Worm (Caenorhabditis elegans) whole organism, L4 larva: ENCODE results near the gene C49G7.7.

Experiments used
- ama-1 ChIP-seq: fragments of 150-350 bp; optimal IDR thresholded peaks from 2 replicates; lab custom pipeline; 2014; ENCODE audit warnings: inconsistent platforms, mixed read lengths
- lin-15B ChIP-seq: fragments of 150-350 bp; sonication (generic microtip); optimal IDR thresholded peaks from 3 replicates; lab custom pipeline; 2014; ENCODE audit warnings: missing biosample characterization, missing genetic modification characterization
- nhr-25 ChIP-seq: sonication (generic microtip); optimal IDR thresholded peaks from 2 replicates; lab custom pipeline; 2017; ENCODE audit warnings: missing genetic modification characterization, mild to moderate bottlenecking, missing compliant biosample characterization, antibody characterized with exemption, moderate library complexity, borderline replicate concordance; ENCODE audit not compliant: insufficient read depth
- nhr-76 ChIP-seq: fragments of 150-350 bp; optimal IDR thresholded peaks from 2 replicates; lab custom pipeline; 2014; ENCODE audit warnings: missing biosample characterization, missing genetic modification characterization
- pqm-1 ChIP-seq: sonication (generic microtip); optimal IDR thresholded peaks from 2 replicates; lab custom pipeline; 2017; ENCODE audit warnings: missing biosample characterization, missing genetic modification characterization

DNA sequence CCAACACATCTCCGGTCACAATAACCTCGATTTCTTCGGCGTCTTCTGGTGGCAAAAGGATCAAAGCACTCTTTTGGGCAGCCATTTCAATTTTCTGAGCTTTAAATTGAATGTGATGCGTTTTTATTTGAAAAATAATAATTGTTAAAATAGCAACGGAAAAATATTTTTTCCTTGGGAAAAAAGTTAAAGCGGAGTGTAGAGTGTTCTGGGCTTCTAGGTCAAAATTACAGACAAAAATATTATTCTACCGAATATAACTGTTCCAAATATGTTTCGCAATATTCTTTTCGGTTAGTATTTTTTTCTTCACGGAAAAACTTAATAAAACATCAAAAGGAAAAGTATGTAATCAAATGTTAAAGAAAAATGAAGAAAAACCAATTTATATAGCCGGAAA is 20.7 kb downstream of the C49G7.7 start, which contains the start of gene djr-1.2:
- TF ChIP-seq lin-15B (tag; lab: Kevin White, UChicago) (no peak), nhr-76 (tag; lab: Kevin White, UChicago) (no peak), nhr-25 (tag; lab: Kevin White, UChicago) (no peak), pqm-1 (tag; lab: Kevin White, UChicago) (no peak), ama-1 (no peak)
